Worm (Caenorhabditis elegans) whole organism, young adult: ENCODE measurements around the gene wdr-37.

Experiments
- C06A6.2 ChIP-seq: fragments of 200-800 bp; sonication (Bioruptor generic); conservative IDR thresholded peaks from 2 replicates; pipeline ENCODE4 v1.3.6; 2022; ENCODE audit warnings: missing genetic modification characterization, missing compliant biosample characterization
- F22D6.2 ChIP-seq: sonication (generic microtip); optimal IDR thresholded peaks from 2 replicates; lab custom pipeline; 2016; ENCODE audit warnings: mild to moderate bottlenecking, missing genetic modification characterization, missing compliant biosample characterization
- F33H1.4 ChIP-seq: fragments of 200-800 bp; sonication (Bioruptor generic); IDR thresholded peaks from 2 replicates; pipeline ENCODE4 v1.3.6; 2022; ENCODE audit warnings: missing genetic modification reagents, missing genetic modification characterization, missing compliant biosample characterization
- F52B5.7 ChIP-seq: sonication (generic microtip); optimal IDR thresholded peaks from 2 replicates; lab custom pipeline; 2016; ENCODE audit warnings: mild to moderate bottlenecking, missing genetic modification characterization, missing compliant biosample characterization
- K11D2.4 ChIP-seq: fragments of 200-800 bp; sonication (Bioruptor generic); IDR thresholded peaks from 2 replicates; pipeline ENCODE4 v1.3.6; 2022; ENCODE audit warnings: missing genetic modification reagents, missing genetic modification characterization, missing compliant biosample characterization
- K12H6.12 ChIP-seq: fragments of 200-800 bp; sonication (Bioruptor generic); optimal IDR thresholded peaks from 2 replicates; lab custom pipeline; 2018; ENCODE audit warnings: mild to moderate bottlenecking, missing genetic modification characterization, missing compliant biosample characterization
- T07F8.4 ChIP-seq: sonication (generic microtip); optimal IDR thresholded peaks from 2 replicates; lab custom pipeline; 2016; ENCODE audit warnings: mild to moderate bottlenecking, missing genetic modification characterization, moderate library complexity, missing compliant biosample characterization
- Y56A3A.18 ChIP-seq: fragments of 200-800 bp; sonication (Bioruptor generic); IDR thresholded peaks from 2 replicates; pipeline ENCODE4 v1.3.6; 2022; ENCODE audit warnings: missing genetic modification reagents, missing genetic modification characterization, missing compliant biosample characterization
- ZK185.1 ChIP-seq: sonication (generic microtip); optimal IDR thresholded peaks from 2 replicates; lab custom pipeline; 2016; ENCODE audit warnings: mild to moderate bottlenecking, missing genetic modification characterization, missing compliant biosample characterization; ENCODE audit not compliant: poor library complexity, severe bottlenecking
- akir-1 ChIP-seq: fragments of 200-800 bp; sonication (Bioruptor generic); optimal IDR thresholded peaks from 2 replicates; lab custom pipeline; 2018; ENCODE audit warnings: mild to moderate bottlenecking, missing genetic modification characterization, moderate library complexity, missing compliant biosample characterization
- attf-3 ChIP-seq: fragments of 200-800 bp; sonication (Bioruptor generic); conservative IDR thresholded peaks from 2 replicates; pipeline ENCODE4 v1.3.6; 2022; ENCODE audit warnings: missing genetic modification reagents, missing genetic modification characterization, missing compliant biosample characterization
- attf-5 ChIP-seq: fragments of 200-800 bp; sonication (Bioruptor generic); optimal IDR thresholded peaks from 2 replicates; lab custom pipeline; 2018; ENCODE audit warnings: mild to moderate bottlenecking, missing genetic modification characterization, missing compliant biosample characterization
- bed-1 ChIP-seq: fragments of 200-800 bp; sonication (Bioruptor generic); IDR thresholded peaks from 2 replicates; pipeline ENCODE4 v1.3.6; 2022; ENCODE audit warnings: missing genetic modification reagents, missing genetic modification characterization, missing compliant biosample characterization
- cebp-1 ChIP-seq, 2 experiments: fragments of 200-800 bp in 1 of 2; sonication (Bioruptor generic) in 1 of 2; sonication (generic microtip) in 1 of 2; IDR thresholded peaks in 1 of 2; optimal IDR thresholded peaks in 1 of 2; 2 replicates each; pipeline versions ENCODE4 v1.3.6 to Lab custom; 2017 to 2022; ENCODE audit warnings: missing compliant biosample characterization in 2 of 2, missing genetic modification characterization in 2 of 2, mild to moderate bottlenecking in 1 of 2, missing genetic modification reagents in 1 of 2, moderate library complexity in 1 of 2
- ceh-27 ChIP-seq: fragments of 200-800 bp; sonication (Bioruptor generic); optimal IDR thresholded peaks from 2 replicates; lab custom pipeline; 2018; ENCODE audit warnings: mild to moderate bottlenecking, missing genetic modification characterization, moderate library complexity, missing compliant biosample characterization
- ceh-40 ChIP-seq: fragments of 200-800 bp; sonication (Bioruptor generic); IDR thresholded peaks from 2 replicates; pipeline ENCODE4 v1.3.6; 2022; ENCODE audit warnings: missing genetic modification characterization, missing compliant biosample characterization
- ceh-79 ChIP-seq: sonication (generic microtip); optimal IDR thresholded peaks from 2 replicates; lab custom pipeline; 2017; ENCODE audit warnings: mild to moderate bottlenecking, missing genetic modification characterization, missing compliant biosample characterization
- dox-1 ChIP-seq: fragments of 200-800 bp; sonication (Bioruptor generic); IDR thresholded peaks from 2 replicates; pipeline ENCODE4 v1.3.6; 2022; ENCODE audit warnings: missing genetic modification reagents, missing genetic modification characterization, missing compliant biosample characterization
- dpl-1 ChIP-seq: fragments of 150-350 bp; optimal IDR thresholded peaks from 2 replicates; lab custom pipeline; 2014; ENCODE audit warnings: missing biosample characterization, missing genetic modification reagents, missing genetic modification characterization
- egl-44 ChIP-seq: fragments of 200-800 bp; sonication (Bioruptor generic); IDR thresholded peaks from 2 replicates; pipeline ENCODE4 v1.3.6; 2022; ENCODE audit warnings: missing genetic modification reagents, missing genetic modification characterization, missing compliant biosample characterization
- ekl-4 ChIP-seq: fragments of 200-800 bp; sonication (Bioruptor generic); IDR thresholded peaks from 2 replicates; pipeline ENCODE4 v1.3.6; 2022; ENCODE audit warnings: missing genetic modification reagents, missing genetic modification characterization, missing compliant biosample characterization
- ets-4 ChIP-seq: fragments of 200-800 bp; sonication (Bioruptor generic); optimal IDR thresholded peaks from 2 replicates; lab custom pipeline; 2018; ENCODE audit warnings: mild to moderate bottlenecking, missing genetic modification characterization, missing compliant biosample characterization
- fkh-3 ChIP-seq: sonication (generic microtip); optimal IDR thresholded peaks from 2 replicates; lab custom pipeline; 2016; ENCODE audit warnings: mild to moderate bottlenecking, missing genetic modification characterization, missing compliant biosample characterization
- hsf-1 ChIP-seq: fragments of 200-800 bp; sonication (Bioruptor generic); IDR thresholded peaks from 2 replicates; pipeline ENCODE4 v1.3.6; 2022; ENCODE audit warnings: missing genetic modification reagents, missing genetic modification characterization, missing compliant biosample characterization
- let-607 ChIP-seq, 2 experiments: fragments of 200-800 bp in 1 of 2; sonication (Bioruptor generic) in 1 of 2; sonication (generic microtip) in 1 of 2; optimal IDR thresholded peaks; 2 replicates each; lab custom pipeline; 2016 to 2018; ENCODE audit warnings: mild to moderate bottlenecking in 2 of 2, missing compliant biosample characterization in 2 of 2, missing genetic modification characterization in 2 of 2, moderate library complexity in 2 of 2, missing genotype in 1 of 2
- lin-35 ChIP-seq, 3 experiments: fragments of 150-350 bp in 2 of 3; sonication (generic microtip) in 1 of 3; optimal IDR thresholded peaks; 2 replicates each; lab custom pipeline; 2014 to 2018; ENCODE audit warnings: missing biosample characterization in 3 of 3, missing genetic modification characterization in 3 of 3, missing genetic modification reagents in 3 of 3
- lin-54 ChIP-seq: fragments of 200-800 bp; sonication (Bioruptor generic); optimal IDR thresholded peaks from 2 replicates; lab custom pipeline; 2018; ENCODE audit warnings: mild to moderate bottlenecking, missing genetic modification characterization, missing compliant biosample characterization
- madf-10 ChIP-seq: sonication (generic microtip); optimal IDR thresholded peaks from 2 replicates; lab custom pipeline; 2016; ENCODE audit warnings: mild to moderate bottlenecking, missing genetic modification characterization, missing compliant biosample characterization
- madf-3 ChIP-seq: fragments of 200-800 bp; sonication (Bioruptor generic); IDR thresholded peaks from 2 replicates; pipeline ENCODE4 v1.3.6; 2022; ENCODE audit warnings: missing genetic modification reagents, missing genetic modification characterization, missing compliant biosample characterization
- mcd-1 ChIP-seq: fragments of 200-800 bp; sonication (Bioruptor generic); IDR thresholded peaks from 2 replicates; pipeline ENCODE4 v1.3.6; 2022; ENCODE audit warnings: missing genetic modification reagents, missing genetic modification characterization, missing compliant biosample characterization
- mel-28 ChIP-seq: sonication (generic microtip); optimal IDR thresholded peaks from 2 replicates; lab custom pipeline; 2016; ENCODE audit warnings: borderline replicate concordance, mild to moderate bottlenecking, missing genetic modification characterization, missing compliant biosample characterization
- mes-4 ChIP-seq: sonication (generic microtip); optimal IDR thresholded peaks from 2 replicates; lab custom pipeline; 2016; ENCODE audit warnings: missing genotype, missing genetic modification characterization, missing compliant biosample characterization
- nfyb-1 ChIP-seq: fragments of 200-800 bp; sonication (Bioruptor generic); IDR thresholded peaks from 2 replicates; pipeline ENCODE4 v1.3.6; 2022; ENCODE audit warnings: missing genetic modification reagents, missing genetic modification characterization, missing compliant biosample characterization
- nhr-120 ChIP-seq: fragments of 200-800 bp; sonication (Bioruptor generic); IDR thresholded peaks from 2 replicates; pipeline ENCODE4 v1.3.6; 2022; ENCODE audit warnings: missing genetic modification characterization, missing compliant biosample characterization
- nhr-179 ChIP-seq: sonication (generic microtip); optimal IDR thresholded peaks from 2 replicates; lab custom pipeline; 2016; ENCODE audit warnings: mild to moderate bottlenecking, missing genetic modification characterization, missing compliant biosample characterization
- nhr-27 ChIP-seq: fragments of 200-800 bp; sonication (Bioruptor generic); optimal IDR thresholded peaks from 2 replicates; lab custom pipeline; 2018; ENCODE audit warnings: mild to moderate bottlenecking, missing genetic modification characterization, moderate library complexity, missing compliant biosample characterization
- nhr-80 ChIP-seq: sonication (generic microtip); optimal IDR thresholded peaks from 2 replicates; lab custom pipeline; 2016; ENCODE audit warnings: missing genetic modification characterization, missing compliant biosample characterization
- pbrm-1 ChIP-seq: fragments of 200-800 bp; sonication (Bioruptor generic); IDR thresholded peaks from 2 replicates; pipeline ENCODE4 v1.3.6; 2022; ENCODE audit warnings: missing genetic modification reagents, missing genetic modification characterization, missing compliant biosample characterization
- pha-4 ChIP-seq: fragments of 150-350 bp; sonication (generic microtip); optimal IDR thresholded peaks from 2 replicates; lab custom pipeline; 2014; ENCODE audit warnings: missing biosample characterization, missing genetic modification reagents, missing genetic modification characterization
- rcor-1 ChIP-seq: fragments of 200-800 bp; sonication (Bioruptor generic); IDR thresholded peaks from 2 replicates; pipeline ENCODE4 v1.3.6; 2022; ENCODE audit warnings: missing genetic modification reagents, missing genetic modification characterization, missing compliant biosample characterization
- tbp1 ChIP-seq: fragments of 200-800 bp; sonication (Bioruptor generic); optimal IDR thresholded peaks from 2 replicates; lab custom pipeline; 2018; ENCODE audit warnings: mild to moderate bottlenecking, missing genetic modification characterization, missing compliant biosample characterization
- tbx-9 ChIP-seq: sonication (generic microtip); optimal IDR thresholded peaks from 2 replicates; lab custom pipeline; 2016; ENCODE audit warnings: borderline replicate concordance, missing genetic modification characterization, inconsistent platforms, missing compliant biosample characterization
- unc-62 ChIP-seq: fragments of 150-350 bp; optimal IDR thresholded peaks from 2 replicates; lab custom pipeline; 2014; ENCODE audit warnings: missing biosample characterization, missing genetic modification reagents, missing genetic modification characterization
- zfh-2 ChIP-seq: fragments of 200-800 bp; sonication (Bioruptor generic); conservative IDR thresholded peaks from 2 replicates; pipeline ENCODE4 v1.3.6; 2022; ENCODE audit warnings: missing genetic modification reagents, missing genetic modification characterization, missing compliant biosample characterization
- ztf-18 ChIP-seq: sonication (generic microtip); optimal IDR thresholded peaks from 2 replicates; lab custom pipeline; 2016; ENCODE audit warnings: missing genotype, mild to moderate bottlenecking, missing genetic modification characterization, missing compliant biosample characterization
- ztf-22 ChIP-seq: fragments of 200-800 bp; sonication (Bioruptor generic); optimal IDR thresholded peaks from 2 replicates; lab custom pipeline; 2018; ENCODE audit warnings: mild to moderate bottlenecking, missing genetic modification characterization, moderate library complexity, missing compliant biosample characterization

Gene wdr-37

ce11 chrIII:5603439-5603986 lies 3.7 kb upstream of the wdr-37 start, which contains the start of gene madf-11 (continued):
- TF ChIP-seq dox-1 (peak; percentile 33; the same call in 1 of the 2 replicates), nfyb-1 (GFP tag; lab: Robert Waterston, UW) (0 out of 2 replicates have a peak, but pooled peaks have one; percentile 35), ceh-40 (GFP tag; lab: Robert Waterston, UW) (no peak), cebp-1 (GFP tag; IDR thresholded peaks at IDR 0.05; lab: Robert Waterston, UW) (no peak), cebp-1 (tag; optimal IDR thresholded peaks at IDR 0.05; lab: Kevin White, UChicago) (peak; percentile 58), egl-44 (GFP tag; lab: Robert Waterston, UW) (no peak), dpl-1 (GFP tag; lab: Kevin White, UChicago) (no peak), lin-54 (GFP tag; lab: Kevin White, UChicago) (peak; percentile 60), F33H1.4 (GFP tag; lab: Robert Waterston, UW) (peak; percentile 19; the same call in 1 of the 2 replicates), ztf-18 (tag; lab: Kevin White, UChicago) (peak; percentile 9), pha-4 (tag; lab: Kevin White, UChicago) (peak; percentile 19), nhr-80 (tag; lab: Kevin White, UChicago) (peak; percentile 53), mel-28 (no peak), mes-4 (tag; lab: Kevin White, UChicago) (no peak), ztf-22 (GFP tag; lab: Kevin White, UChicago) (no peak), nhr-120 (GFP tag; lab: Robert Waterston, UW) (no peak), unc-62 (GFP tag; lab: Kevin White, UChicago) (no peak), ekl-4 (GFP tag; lab: Robert Waterston, UW) (peak; percentile 10; the same call in 1 of the 2 replicates), ets-4 (GFP tag; lab: Kevin White, UChicago) (peak; percentile 5), ceh-27 (peak; percentile 83), hsf-1 (GFP tag; lab: Robert Waterston, UW) (no peak), attf-3 (GFP tag; lab: Robert Waterston, UW) (peak; percentile 31; the same call in 1 of the 2 replicates), F22D6.2 (tag; lab: Kevin White, UChicago) (no peak), rcor-1 (GFP tag; lab: Robert Waterston, UW) (peak; percentile 34; the same call in 1 of the 2 replicates), K12H6.12 (tag; lab: Kevin White, UChicago) (peak; percentile 62), T07F8.4 (tag; lab: Kevin White, UChicago) (no peak), ZK185.1 (tag; lab: Kevin White, UChicago) (peak; percentile 28), nhr-27 (tag; lab: Kevin White, UChicago) (no peak), tbx-9 (tag; lab: Kevin White, UChicago) (no peak), lin-35 (GFP tag; optimal IDR thresholded peaks at IDR 0.05; lab: Kevin White, UChicago) (peak in 1 of 3 experiments; percentile 67), F52B5.7 (no peak), fkh-3 (no peak), mcd-1 (GFP tag; lab: Robert Waterston, UW) (peak; percentile 66), akir-1 (GFP tag; lab: Kevin White, UChicago) (no peak), attf-5 (GFP tag; lab: Kevin White, UChicago) (peak; percentile 88), madf-3 (GFP tag; lab: Robert Waterston, UW) (0 out of 2 replicates have a peak, but pooled peaks have one; percentile 51), let-607 (tag; optimal IDR thresholded peaks at IDR 0.05; lab: Kevin White, UChicago) (no peak), madf-10 (tag; lab: Kevin White, UChicago) (peak; percentile 7), pbrm-1 (GFP tag; lab: Robert Waterston, UW) (no peak), tbp1 (peak; percentile 31), K11D2.4 (0 out of 2 replicates have a peak, but pooled peaks have one; percentile 17), C06A6.2 (GFP tag; lab: Robert Waterston, UW) (no peak), ceh-79 (tag; lab: Kevin White, UChicago) (no peak), nhr-179 (no peak), Y56A3A.18 (GFP tag; lab: Robert Waterston, UW) (no peak), bed-1 (GFP tag; lab: Robert Waterston, UW) (no peak), zfh-2 (GFP tag; lab: Robert Waterston, UW) (peak; percentile 90)
